Worm (Caenorhabditis elegans) whole organism, early embryonic: ENCODE data around the gene Y48A6B.8.

Experiments used
- F13C5.2 ChIP-seq: sonication (generic microtip); optimal IDR thresholded peaks from 2 replicates; lab custom pipeline; 2017; ENCODE audit warnings: mild to moderate bottlenecking, missing genetic modification characterization, inconsistent platforms, missing compliant biosample characterization
- aly-1 ChIP-seq: sonication (generic microtip); optimal IDR thresholded peaks from 2 replicates; lab custom pipeline; 2016; ENCODE audit warnings: missing genetic modification characterization, missing compliant biosample characterization
- ama-1 ChIP-seq: fragments of 150-350 bp; optimal IDR thresholded peaks from 2 replicates; lab custom pipeline; 2014
- ceh-13 ChIP-seq: fragments of 200-800 bp; sonication (Bioruptor generic); optimal IDR thresholded peaks from 2 replicates; lab custom pipeline; 2018; ENCODE audit warnings: mild to moderate bottlenecking, missing genetic modification characterization, missing compliant biosample characterization
- ceh-36 ChIP-seq: sonication (generic microtip); optimal IDR thresholded peaks from 2 replicates; lab custom pipeline; 2016; ENCODE audit warnings: missing genetic modification characterization, inconsistent platforms, missing compliant biosample characterization
- ets-7 ChIP-seq: sonication (generic microtip); optimal IDR thresholded peaks from 2 replicates; lab custom pipeline; 2016; ENCODE audit warnings: missing genotype, missing genetic modification characterization, missing compliant biosample characterization
- flt-1 ChIP-seq: fragments of 200-800 bp; sonication (Bioruptor generic); IDR thresholded peaks from 2 replicates; pipeline ENCODE4 v1.3.6; 2022; ENCODE audit warnings: missing genetic modification characterization, missing compliant biosample characterization
- hmg-4 ChIP-seq: fragments of 200-800 bp; sonication (Bioruptor generic); optimal IDR thresholded peaks from 2 replicates; lab custom pipeline; 2018; ENCODE audit warnings: mild to moderate bottlenecking, missing genetic modification characterization, missing compliant biosample characterization
- hnd-1 ChIP-seq: sonication (generic microtip); optimal IDR thresholded peaks from 2 replicates; lab custom pipeline; 2016; ENCODE audit warnings: missing genetic modification characterization, missing compliant biosample characterization
- pes-1 ChIP-seq: fragments of 200-800 bp; sonication (Bioruptor generic); IDR thresholded peaks from 2 replicates; pipeline ENCODE4 v1.3.6; 2022; ENCODE audit warnings: missing genetic modification reagents, missing genetic modification characterization, missing compliant biosample characterization
- sea-1 ChIP-seq: fragments of 200-800 bp; sonication (Bioruptor generic); conservative IDR thresholded peaks from 2 replicates; pipeline ENCODE4 v1.3.6; 2022; ENCODE audit warnings: missing genetic modification characterization, missing compliant biosample characterization
- tbx-11 ChIP-seq: fragments of 200-800 bp; sonication (Bioruptor generic); IDR thresholded peaks from 2 replicates; pipeline ENCODE4 v1.3.6; 2022; ENCODE audit warnings: missing genetic modification characterization, missing compliant biosample characterization
- tbx-37 ChIP-seq: fragments of 200-800 bp; sonication (Bioruptor generic); conservative IDR thresholded peaks from 2 replicates; pipeline ENCODE4 v1.3.6; 2022; ENCODE audit warnings: missing genetic modification reagents, missing genetic modification characterization, missing compliant biosample characterization
- tra-4 ChIP-seq: sonication (generic microtip); optimal IDR thresholded peaks from 2 replicates; lab custom pipeline; 2017; ENCODE audit warnings: missing genetic modification characterization, missing compliant biosample characterization

DNA sequence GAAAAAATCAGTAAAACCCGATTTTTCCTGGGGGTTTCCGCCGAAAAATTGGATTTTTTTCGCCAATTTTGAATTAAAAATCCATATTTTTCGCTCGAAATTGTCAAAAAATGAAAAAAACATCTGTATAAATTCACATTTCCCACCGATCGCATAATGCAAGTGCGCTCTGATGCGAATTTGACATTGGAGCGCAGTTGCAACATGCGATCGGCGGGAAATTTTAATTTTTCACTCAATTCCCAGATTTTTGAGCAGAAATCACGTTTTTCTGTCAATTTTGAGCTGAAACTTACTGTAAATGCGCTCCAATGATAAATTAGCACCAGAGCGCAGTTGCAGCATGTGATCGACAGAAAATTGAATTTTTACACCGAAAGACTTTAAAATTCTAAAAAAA lies 35.3 kb upstream of the Y48A6B.8 start:
- no peak for TF ChIP-seq ama-1
- no peak for TF ChIP-seq ets-7 (tag; lab: Kevin White, UChicago)
- TF ChIP-seq aly-1 = no peak
- no peak for TF ChIP-seq F13C5.2 (tag; lab: Kevin White, UChicago)
- TF ChIP-seq flt-1 (GFP tag; lab: Robert Waterston, UW) = no peak
- no peak for TF ChIP-seq tra-4 (tag; lab: Kevin White, UChicago)
- TF ChIP-seq sea-1 = no peak
- TF ChIP-seq ceh-36 (tag; lab: Kevin White, UChicago) = no peak
- no peak for TF ChIP-seq pes-1
- TF ChIP-seq hmg-4 (GFP tag; lab: Kevin White, UChicago) = no peak
- no peak for TF ChIP-seq tbx-37 (GFP tag; lab: Robert Waterston, UW)
- TF ChIP-seq ceh-13 (GFP tag; lab: Kevin White, UChicago) = no peak
- no peak for TF ChIP-seq hnd-1 (tag; lab: Kevin White, UChicago)
- no peak for TF ChIP-seq tbx-11 (GFP tag; lab: Robert Waterston, UW)
